Fruit fly (Drosophila melanogaster) whole organism, wandering third instar larva: Measurements from ENCODE around the gene CG14440.

Source experiments
- Abd-B ChIP-seq: fragments of >200 bp; optimal IDR thresholded peaks from 2 replicates; lab custom pipeline; 2017; ENCODE audit warnings: missing biosample characterization, missing genetic modification characterization
- CG32264 ChIP-seq: fragments of 200-800 bp; sonication (Bioruptor generic); optimal IDR thresholded peaks from 2 replicates; lab custom pipeline; 2016; ENCODE audit warnings: missing biosample characterization, missing genetic modification characterization
- CG9705 ChIP-seq: fragments of 200-800 bp; sonication (Bioruptor generic); optimal IDR thresholded peaks from 2 replicates; lab custom pipeline; 2018; ENCODE audit warnings: missing biosample characterization, mild to moderate bottlenecking, missing genetic modification characterization
- CrebA ChIP-seq: fragments of 200-800 bp; sonication (Bioruptor generic); optimal IDR thresholded peaks from 2 replicates; lab custom pipeline; 2016; ENCODE audit warnings: missing biosample characterization, mild to moderate bottlenecking, missing genetic modification characterization, borderline replicate concordance
- Dfd ChIP-seq: fragments of >200 bp; optimal IDR thresholded peaks from 2 replicates; lab custom pipeline; 2017; ENCODE audit warnings: missing biosample characterization, missing genetic modification characterization
- Dif ChIP-seq: fragments of 200-275, 200-300 bp; sonication (Bioruptor generic); optimal IDR thresholded peaks from 2 replicates; lab custom pipeline; 2018; ENCODE audit warnings: missing biosample characterization, missing genetic modification characterization; ENCODE audit not compliant: partially characterized antibody
- GATAd ChIP-seq: sonication (Bioruptor generic); optimal IDR thresholded peaks from 2 replicates; lab custom pipeline; 2016; ENCODE audit warnings: missing biosample characterization, missing genetic modification characterization
- HLH106 ChIP-seq: fragments of 200-800 bp; optimal IDR thresholded peaks from 3 replicates; lab custom pipeline; 2019; ENCODE audit warnings: missing biosample characterization, mild to moderate bottlenecking, missing genetic modification characterization, moderate library complexity
- Hnf4 ChIP-seq: fragments of 200-800 bp; sonication (Bioruptor generic); optimal IDR thresholded peaks from 2 replicates; lab custom pipeline; 2016; ENCODE audit warnings: missing biosample characterization, mild to moderate bottlenecking, missing genetic modification characterization
- Hr78 ChIP-seq: fragments of >200 bp; optimal IDR thresholded peaks from 2 replicates; lab custom pipeline; 2017; ENCODE audit warnings: missing biosample characterization, missing genetic modification characterization
- Jra ChIP-seq: sonication (Bioruptor generic); optimal IDR thresholded peaks from 2 replicates; lab custom pipeline; 2016; ENCODE audit warnings: missing biosample characterization, missing genetic modification characterization
- Myc ChIP-seq: fragments of >200 bp; optimal IDR thresholded peaks from 2 replicates; lab custom pipeline; 2017
- N ChIP-seq: fragments of >200 bp; optimal IDR thresholded peaks from 2 replicates; lab custom pipeline; 2018; ENCODE audit warnings: missing biosample characterization, missing external identifiers, missing genetic modification characterization
- OdsH ChIP-seq: fragments of 200-800 bp; sonication (Bioruptor generic); optimal IDR thresholded peaks from 2 replicates; lab custom pipeline; 2016; ENCODE audit warnings: missing biosample characterization, mild to moderate bottlenecking, missing genetic modification characterization
- Rel ChIP-seq, 2 experiments: fragments of 200-800 bp; sonication (Bioruptor generic) in 1 of 2; optimal IDR thresholded peaks; 2 replicates in 1 of 2; 3 replicates in 1 of 2; lab custom pipeline; 2016 to 2019; ENCODE audit warnings: mild to moderate bottlenecking in 2 of 2, missing biosample characterization in 2 of 2, missing genetic modification characterization in 2 of 2, moderate library complexity in 1 of 2
- Sp1 ChIP-seq: fragments of 200-800 bp; sonication (Bioruptor generic); optimal IDR thresholded peaks from 3 replicates; lab custom pipeline; 2019; ENCODE audit warnings: missing biosample characterization, mild to moderate bottlenecking, missing genetic modification characterization, moderate library complexity
- br ChIP-seq: fragments of 200-800 bp; sonication (Bioruptor generic); optimal IDR thresholded peaks from 2 replicates; lab custom pipeline; 2016; ENCODE audit warnings: missing biosample characterization, missing genetic modification characterization
- brk ChIP-seq: fragments of 200-800 bp; sonication (Bioruptor generic); optimal IDR thresholded peaks from 2 replicates; lab custom pipeline; 2016; ENCODE audit warnings: missing biosample characterization, mild to moderate bottlenecking, missing genetic modification characterization
- dmrt93B ChIP-seq: fragments of 200-800 bp; sonication (Bioruptor generic); optimal IDR thresholded peaks from 2 replicates; lab custom pipeline; 2018; ENCODE audit warnings: missing biosample characterization, mild to moderate bottlenecking, missing genetic modification characterization
- dsf ChIP-seq: sonication (Bioruptor generic); optimal IDR thresholded peaks from 2 replicates; lab custom pipeline; 2016; ENCODE audit warnings: missing biosample characterization, missing genetic modification characterization, borderline replicate concordance
- ey ChIP-seq: fragments of 200-800 bp; sonication (Bioruptor generic); optimal IDR thresholded peaks from 2 replicates; lab custom pipeline; 2016; ENCODE audit warnings: missing biosample characterization, missing genetic modification characterization
- foxo ChIP-seq, 2 experiments: fragments of 200-800 bp; sonication (Bioruptor generic); optimal IDR thresholded peaks; 2 replicates in 1 of 2; 3 replicates in 1 of 2; lab custom pipeline; 2016 to 2017; ENCODE audit warnings: missing biosample characterization in 2 of 2, missing genetic modification characterization in 2 of 2
- fru ChIP-seq: fragments of 200-800 bp; sonication (Bioruptor generic); optimal IDR thresholded peaks from 3 replicates; lab custom pipeline; 2016; ENCODE audit warnings: missing biosample characterization, mild to moderate bottlenecking, missing genetic modification characterization
- h ChIP-seq: fragments of 200-800 bp; sonication (Bioruptor generic); optimal IDR thresholded peaks from 3 replicates; lab custom pipeline; 2016; ENCODE audit warnings: missing biosample characterization, mild to moderate bottlenecking, missing genetic modification characterization
- jim ChIP-seq: fragments of 175-275, 200-325 bp; sonication (Bioruptor generic); optimal IDR thresholded peaks from 2 replicates; lab custom pipeline; 2016; ENCODE audit warnings: missing biosample characterization, mild to moderate bottlenecking, missing genetic modification characterization
- lola ChIP-seq: fragments of >200 bp; optimal IDR thresholded peaks from 2 replicates; lab custom pipeline; 2017; ENCODE audit warnings: missing biosample characterization, missing genetic modification characterization
- psq ChIP-seq: fragments of 200-800 bp; sonication (Bioruptor generic); optimal IDR thresholded peaks from 3 replicates; lab custom pipeline; 2017; ENCODE audit warnings: missing biosample characterization, mild to moderate bottlenecking, missing genetic modification characterization, moderate library complexity
- rgr ChIP-seq: fragments of 200-800 bp; sonication (Bioruptor generic); optimal IDR thresholded peaks from 3 replicates; lab custom pipeline; 2016; ENCODE audit warnings: missing biosample characterization, mild to moderate bottlenecking, missing genetic modification characterization
- sage ChIP-seq: fragments of 200-800 bp; sonication (Bioruptor generic); optimal IDR thresholded peaks from 2 replicates; lab custom pipeline; 2016; ENCODE audit warnings: missing biosample characterization, mild to moderate bottlenecking, missing genetic modification characterization
- woc ChIP-seq: sonication (Bioruptor generic); optimal IDR thresholded peaks from 2 replicates; lab custom pipeline; 2016; ENCODE audit warnings: missing biosample characterization, mild to moderate bottlenecking, missing genetic modification characterization

Gene CG14440

dm6 chrX:6673637-6674487 is 24.5 kb downstream of the CG14440 start, which contains the start of the genes CG3198 and Mcm6:
Gene CG3198 (minus strand): TSS chrX:6673973.
Gene Mcm6 (plus strand): TSS chrX:6674387.
- TF ChIP-seq Sp1 (GFP tag; lab: Kevin White, UChicago) (no peak), Myc (lab: Kevin White, UChicago) (peak; percentile 6), HLH106 (peak; percentile 16)

dm6 chrX:6663976-6664375 is 34.4 kb downstream of the CG14440 start:
- TF ChIP-seq Dif (GFP tag; lab: Kevin White, UChicago) (no peak), Abd-B (GFP tag; lab: Kevin White, UChicago) (no peak), woc (no peak), dmrt93B (GFP tag; lab: Kevin White, UChicago) (no peak), jim (GFP tag; lab: Kevin White, UChicago) (no peak), Sp1 (GFP tag; lab: Kevin White, UChicago) (no peak), br (GFP tag; lab: Kevin White, UChicago) (no peak), Rel (GFP tag; optimal IDR thresholded peaks at IDR 0.05; lab: Kevin White, UChicago) (no peak), Rel (tag; optimal IDR thresholded peaks at IDR 0.05; lab: Kevin White, UChicago) (peak; percentile 32)

dm6 chrX:6662876-6663551 is 35.4 kb downstream of the CG14440 start:
- TF ChIP-seq ey (peak; percentile 12), foxo (GFP tag; optimal IDR thresholded peaks at IDR 0.05; lab: Kevin White, UChicago) (peak in 1 of 2 experiments; percentile 38), fru (GFP tag; lab: Kevin White, UChicago) (peak; percentile 31), CG9705 (no peak)
- TF ChIP-seq, all 38 proteins: peak for 3

- no peak for TF ChIP-seq Abd-B (GFP tag; lab: Kevin White, UChicago)
- no peak for TF ChIP-seq Dif (GFP tag; lab: Kevin White, UChicago)
- TF ChIP-seq jim (GFP tag; lab: Kevin White, UChicago), result no peak
- TF ChIP-seq Rel (GFP tag; optimal IDR thresholded peaks at IDR 0.05; lab: Kevin White, UChicago), result no peak
- TF ChIP-seq Rel (tag; optimal IDR thresholded peaks at IDR 0.05; lab: Kevin White, UChicago), result no peak
- no peak for TF ChIP-seq CrebA (GFP tag; lab: Kevin White, UChicago)
- no peak for TF ChIP-seq dsf (GFP tag; lab: Kevin White, UChicago)
- TF ChIP-seq woc, result no peak
- TF ChIP-seq lola (GFP tag; lab: Kevin White, UChicago), result no peak
- no peak for TF ChIP-seq brk (GFP tag; lab: Kevin White, UChicago)
- no peak for TF ChIP-seq OdsH (GFP tag; lab: Kevin White, UChicago)
- TF ChIP-seq br (GFP tag; lab: Kevin White, UChicago), result no peak
- TF ChIP-seq sage, result no peak
- no peak for TF ChIP-seq Hr78
- TF ChIP-seq HLH106, result no peak
- TF ChIP-seq Hnf4, result no peak
- TF ChIP-seq foxo (GFP tag; optimal IDR thresholded peaks at IDR 0.05; lab: Kevin White, UChicago), result no peak
- no peak for TF ChIP-seq CG32264 (GFP tag; lab: Kevin White, UChicago)
- TF ChIP-seq, all 38 proteins: peak for 0
These were observed 36.0 kb downstream of the CG14440 start for dm6 chrX:6662378-6662777.

DNA sequence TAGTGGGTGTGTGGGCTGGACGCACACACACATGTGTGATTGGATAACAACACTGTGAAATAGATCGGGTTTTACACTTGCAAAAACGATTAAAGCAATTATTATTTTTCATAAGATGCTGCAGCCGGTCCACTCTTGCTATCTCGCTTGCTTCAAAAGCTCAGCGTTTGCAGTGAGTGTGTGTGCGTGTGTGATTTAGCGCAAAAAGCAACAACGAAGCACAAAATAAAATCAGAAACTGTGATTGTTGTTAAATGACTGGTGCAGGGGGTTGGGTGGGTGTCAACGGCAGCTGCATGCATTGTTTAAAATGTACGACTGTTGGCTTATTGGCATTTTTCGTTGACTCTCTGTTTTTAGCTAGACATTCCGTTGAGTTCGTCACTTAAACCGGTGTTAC is 36.5 kb downstream of the CG14440 start:
- TF ChIP-seq brk (GFP tag; lab: Kevin White, UChicago) (no peak), lola (GFP tag; lab: Kevin White, UChicago) (no peak), foxo (GFP tag; optimal IDR thresholded peaks at IDR 0.05; lab: Kevin White, UChicago) (peak in 1 of 2 experiments; percentile 6), HLH106 (no peak), h (GFP tag; lab: Kevin White, UChicago) (no peak), rgr (GFP tag; lab: Kevin White, UChicago) (no peak), N (GFP tag; lab: Kevin White, UChicago) (no peak), Dif (GFP tag; lab: Kevin White, UChicago) (no peak), Dfd (no peak), Jra (no peak), br (GFP tag; lab: Kevin White, UChicago) (no peak), GATAd (GFP tag; lab: Kevin White, UChicago) (no peak), Rel (GFP tag; optimal IDR thresholded peaks at IDR 0.05; lab: Kevin White, UChicago) (no peak), Rel (tag; optimal IDR thresholded peaks at IDR 0.05; lab: Kevin White, UChicago) (no peak), psq (GFP tag; lab: Kevin White, UChicago) (peak; percentile 9), Hr78 (no peak), Sp1 (GFP tag; lab: Kevin White, UChicago) (no peak), CG32264 (GFP tag; lab: Kevin White, UChicago) (no peak), OdsH (GFP tag; lab: Kevin White, UChicago) (peak; percentile 21), sage (no peak)
- TF ChIP-seq, all 38 proteins: peak for 3
